Fruit fly (Drosophila melanogaster) whole organism, embryonic: ENCODE results near the gene CG43147.

Experiments used
- CG10959 ChIP-seq: fragments of 200-800 bp; sonication (Bioruptor generic); IDR thresholded peaks from 2 replicates; pipeline ENCODE4 v1.3.6; 2022; ENCODE audit warnings: missing biosample characterization, missing genetic modification characterization
- CG9797 ChIP-seq: fragments of 200-800 bp; sonication (Bioruptor generic); optimal IDR thresholded peaks from 3 replicates; lab custom pipeline; 2018; ENCODE audit warnings: missing biosample characterization, mild to moderate bottlenecking, missing genetic modification characterization
- Ets65A ChIP-seq: fragments of 200-800 bp; sonication (Bioruptor generic); peaks from one replicate; lab custom pipeline; 2016; ENCODE audit warnings: missing biosample characterization, missing genetic modification characterization
- Max ChIP-seq: fragments of 200-800 bp; sonication (Bioruptor generic); optimal IDR thresholded peaks from 2 replicates; lab custom pipeline; 2016; ENCODE audit warnings: missing biosample characterization, mild to moderate bottlenecking, missing genetic modification characterization
- Sox102F ChIP-seq: fragments of 200-800 bp; sonication (Bioruptor generic); optimal IDR thresholded peaks from 2 replicates; lab custom pipeline; 2018; ENCODE audit warnings: missing biosample characterization, mild to moderate bottlenecking, missing genetic modification characterization, moderate library complexity
- cad ChIP-seq: fragments of >200 bp; optimal IDR thresholded peaks from 2 replicates; lab custom pipeline; 2017; ENCODE audit warnings: missing biosample characterization, missing genetic modification characterization
- ci ChIP-seq: fragments of 200-800 bp; sonication (Bioruptor generic); IDR thresholded peaks from 3 replicates; pipeline ENCODE4 v1.3.6; 2022; ENCODE audit warnings: missing biosample characterization, missing genetic modification characterization
- dmrt11E ChIP-seq: fragments of 200-800 bp; sonication (Bioruptor generic); optimal IDR thresholded peaks from 3 replicates; lab custom pipeline; 2018; ENCODE audit warnings: missing biosample characterization, mild to moderate bottlenecking, missing genetic modification characterization, moderate library complexity
- dysf ChIP-seq: fragments of 200-800 bp; sonication (Bioruptor generic); IDR thresholded peaks from 3 replicates; pipeline ENCODE4 v1.3.6; 2022; ENCODE audit warnings: missing biosample characterization, missing genetic modification characterization
- inv ChIP-seq: fragments of 200-800 bp; sonication (Bioruptor generic); IDR thresholded peaks from 2 replicates; pipeline ENCODE4 v1.3.6; 2022; ENCODE audit warnings: missing biosample characterization, missing genetic modification characterization; ENCODE audit not compliant: partially characterized antibody

- TF ChIP-seq dmrt11E (tag; lab: Kevin White, UChicago), result no peak
- no peak for TF ChIP-seq Max (GFP tag; lab: Kevin White, UChicago)
- no peak for TF ChIP-seq ci (GFP tag; lab: Robert Waterston, UW)
- no peak for TF ChIP-seq dysf
- TF ChIP-seq CG9797 (GFP tag; lab: Kevin White, UChicago), result no peak
- TF ChIP-seq inv (GFP tag; lab: Robert Waterston, UW), result no peak
- no peak for TF ChIP-seq Sox102F
- no peak for TF ChIP-seq cad (GFP tag; lab: Kevin White, UChicago)
- no peak for TF ChIP-seq CG10959
- TF ChIP-seq Ets65A, result peak; percentile 3
Observed at dm6 chr3L:13312250-13312649, 12.3 kb upstream of the CG43147 start.
